Fruit fly (Drosophila melanogaster) whole organism, embryonic: ENCODE results near the gene Arfip.

Experiments used
- CG1024 ChIP-seq: fragments of 200-800 bp; sonication (Bioruptor generic); IDR thresholded peaks from 2 replicates; pipeline ENCODE4 v1.3.6; 2022; ENCODE audit warnings: missing biosample characterization, missing genetic modification characterization
- CG10274 ChIP-seq: fragments of 200-800 bp; sonication (Bioruptor generic); optimal IDR thresholded peaks from 3 replicates; lab custom pipeline; 2017; ENCODE audit warnings: missing biosample characterization, mild to moderate bottlenecking, missing genetic modification characterization
- CG10431 ChIP-seq: fragments of 200-800 bp; sonication (Bioruptor generic); optimal IDR thresholded peaks from 3 replicates; lab custom pipeline; 2018; ENCODE audit warnings: missing biosample characterization, mild to moderate bottlenecking, missing genetic modification characterization
- CG11093 ChIP-seq: fragments of 200-800 bp; sonication (Bioruptor generic); IDR thresholded peaks from 3 replicates; pipeline ENCODE4 v1.3.6; 2022; ENCODE audit warnings: missing biosample characterization, missing genetic modification characterization
- CG12155 ChIP-seq: fragments of 200-800 bp; sonication (Bioruptor generic); optimal IDR thresholded peaks from 3 replicates; lab custom pipeline; 2016; ENCODE audit warnings: missing biosample characterization, missing genetic modification characterization
- CG12299 ChIP-seq: fragments of 200-800 bp; sonication (Bioruptor generic); optimal IDR thresholded peaks from 2 replicates; lab custom pipeline; 2018; ENCODE audit warnings: missing biosample characterization, mild to moderate bottlenecking, missing genetic modification characterization
- CG12391 ChIP-seq: fragments of 200-800 bp; sonication (Bioruptor generic); optimal IDR thresholded peaks from 3 replicates; lab custom pipeline; 2018; ENCODE audit warnings: missing biosample characterization, mild to moderate bottlenecking, missing genetic modification characterization, moderate library complexity
- CG13296 ChIP-seq: fragments of 200-800 bp; sonication (Bioruptor generic); optimal IDR thresholded peaks from 3 replicates; lab custom pipeline; 2018; ENCODE audit warnings: missing biosample characterization, mild to moderate bottlenecking, missing genetic modification characterization
- CG15269 ChIP-seq: fragments of 200-800 bp; sonication (Bioruptor generic); optimal IDR thresholded peaks from 2 replicates; lab custom pipeline; 2018; ENCODE audit warnings: missing biosample characterization, mild to moderate bottlenecking, missing genetic modification characterization, moderate library complexity
- CG15696 ChIP-seq: fragments of 200-800 bp; sonication (Bioruptor generic); optimal IDR thresholded peaks from 2 replicates; lab custom pipeline; 2019; ENCODE audit warnings: missing biosample characterization, mild to moderate bottlenecking, missing genetic modification characterization, moderate library complexity
- CG16813 ChIP-seq: fragments of 200-800 bp; sonication (Bioruptor generic); IDR thresholded peaks from 3 replicates; pipeline ENCODE4 v1.3.6; 2022; ENCODE audit warnings: missing biosample characterization, missing genetic modification characterization; ENCODE audit not compliant: partially characterized antibody
- CG17912 ChIP-seq: fragments of 200-800 bp; sonication (Bioruptor generic); optimal IDR thresholded peaks from 2 replicates; lab custom pipeline; 2018; ENCODE audit warnings: missing biosample characterization, mild to moderate bottlenecking, missing genetic modification characterization
- CG18262 ChIP-seq: fragments of 200-800 bp; optimal IDR thresholded peaks from 3 replicates; lab custom pipeline; 2019; ENCODE audit warnings: missing biosample characterization, mild to moderate bottlenecking, missing genetic modification characterization, moderate library complexity
- CG2199 ChIP-seq: fragments of 200-800 bp; sonication (Bioruptor generic); IDR thresholded peaks from 3 replicates; pipeline ENCODE4 v1.3.6; 2022; ENCODE audit warnings: missing biosample characterization, missing genetic modification characterization
- CG2875 ChIP-seq: fragments of 200-800 bp; sonication (Bioruptor generic); optimal IDR thresholded peaks from 2 replicates; lab custom pipeline; 2017; ENCODE audit warnings: missing biosample characterization, mild to moderate bottlenecking, missing genetic modification characterization, missing genetic modification reagents
- CG32532 ChIP-seq: fragments of 200-800 bp; sonication (Bioruptor generic); IDR thresholded peaks from 2 replicates; pipeline ENCODE4 v1.3.6; 2022; ENCODE audit warnings: missing biosample characterization, missing genetic modification characterization
- CG3838 ChIP-seq: fragments of 200-800 bp; sonication (Bioruptor generic); optimal IDR thresholded peaks from 3 replicates; lab custom pipeline; 2016; ENCODE audit warnings: missing biosample characterization, missing genetic modification characterization
- CG6791 ChIP-seq: fragments of 200-800 bp; sonication (Bioruptor generic); IDR thresholded peaks from 3 replicates; pipeline ENCODE4 v1.3.6; 2022; ENCODE audit warnings: missing biosample characterization, missing genetic modification characterization; ENCODE audit not compliant: partially characterized antibody
- CG6854 ChIP-seq: fragments of 200-800 bp; sonication (Bioruptor generic); optimal IDR thresholded peaks from 3 replicates; lab custom pipeline; 2017; ENCODE audit warnings: missing biosample characterization, mild to moderate bottlenecking, missing genetic modification characterization
- CG9797 ChIP-seq: fragments of 200-800 bp; sonication (Bioruptor generic); optimal IDR thresholded peaks from 3 replicates; lab custom pipeline; 2018; ENCODE audit warnings: missing biosample characterization, mild to moderate bottlenecking, missing genetic modification characterization
- CG9817 ChIP-seq: fragments of 200-800 bp; sonication (Bioruptor generic); optimal IDR thresholded peaks from 2 replicates; lab custom pipeline; 2018; ENCODE audit warnings: missing biosample characterization, mild to moderate bottlenecking, missing genetic modification characterization, moderate library complexity
- Chrac-16 ChIP-seq: fragments of 200-800 bp; sonication (Bioruptor generic); optimal IDR thresholded peaks from 3 replicates; lab custom pipeline; 2016; ENCODE audit warnings: missing biosample characterization, missing genetic modification characterization
- CoRest ChIP-seq: fragments of 200-800 bp; sonication (Bioruptor generic); optimal IDR thresholded peaks from 3 replicates; lab custom pipeline; 2018; ENCODE audit warnings: missing biosample characterization, mild to moderate bottlenecking, missing genetic modification characterization, moderate library complexity
- Dad ChIP-seq: fragments of 200-800 bp; sonication (Bioruptor generic); optimal IDR thresholded peaks from 3 replicates; lab custom pipeline; 2016; ENCODE audit warnings: missing biosample characterization, missing genetic modification characterization
- Hand ChIP-seq: fragments of 200-800 bp; sonication (Bioruptor generic); optimal IDR thresholded peaks from 2 replicates; lab custom pipeline; 2017; ENCODE audit warnings: mild to moderate bottlenecking, missing biosample characterization, missing genetic modification reagents, missing genetic modification characterization
- MBD-R2 ChIP-seq: fragments of 200-800 bp; sonication (Bioruptor generic); IDR thresholded peaks from 2 replicates; pipeline ENCODE4 v1.3.6; 2022; ENCODE audit warnings: missing biosample characterization, missing genetic modification characterization
- Med ChIP-seq: fragments of 200-800 bp; sonication (Bioruptor generic); peaks from one replicate; lab custom pipeline; 2016; ENCODE audit warnings: missing biosample characterization, missing genetic modification characterization, mild to moderate bottlenecking, inconsistent platforms, moderate library complexity
- Six4 ChIP-seq: fragments of 200-800 bp; sonication (Bioruptor generic); optimal IDR thresholded peaks from 2 replicates; lab custom pipeline; 2016; ENCODE audit warnings: missing biosample characterization, missing genetic modification characterization
- Taf1 ChIP-seq: fragments of 200-800 bp; sonication (Bioruptor generic); IDR thresholded peaks from 2 replicates; pipeline ENCODE4 v1.3.6; 2022; ENCODE audit warnings: missing biosample characterization, missing genetic modification characterization
- Tbp ChIP-seq: fragments of >200 bp; optimal IDR thresholded peaks from 2 replicates; lab custom pipeline; 2018; ENCODE audit warnings: missing biosample characterization, missing genetic modification characterization
- aop ChIP-seq: fragments of 200-800 bp; sonication (Bioruptor generic); IDR thresholded peaks from 2 replicates; pipeline ENCODE4 v1.3.6; 2022; ENCODE audit warnings: missing biosample characterization, missing genetic modification characterization
- az2 ChIP-seq: fragments of 200-800 bp; sonication (Bioruptor generic); optimal IDR thresholded peaks from 3 replicates; lab custom pipeline; 2016; ENCODE audit warnings: missing biosample characterization, missing genetic modification characterization
- bbx ChIP-seq: fragments of 200-800 bp; sonication (Bioruptor generic); IDR thresholded peaks from 2 replicates; pipeline ENCODE4 v1.3.6; 2022; ENCODE audit warnings: missing biosample characterization, missing genetic modification characterization; ENCODE audit not compliant: partially characterized antibody
- cad ChIP-seq: fragments of >200 bp; optimal IDR thresholded peaks from 2 replicates; lab custom pipeline; 2017; ENCODE audit warnings: missing biosample characterization, missing genetic modification characterization
- corto ChIP-seq: fragments of 200-800 bp; sonication (Bioruptor generic); optimal IDR thresholded peaks from 2 replicates; lab custom pipeline; 2016; ENCODE audit warnings: missing biosample characterization, mild to moderate bottlenecking, missing genetic modification characterization, moderate library complexity
- crol ChIP-seq: fragments of 200-800 bp; sonication (Bioruptor generic); IDR thresholded peaks from 2 replicates; pipeline ENCODE4 v1.3.6; 2022; ENCODE audit warnings: missing biosample characterization, missing genetic modification characterization
- dan ChIP-seq: fragments of 200-800 bp; sonication (Bioruptor generic); IDR thresholded peaks from 2 replicates; pipeline ENCODE4 v1.3.6; 2022; ENCODE audit warnings: missing biosample characterization, missing genetic modification characterization
- fd102C ChIP-seq: fragments of 200-800 bp; sonication (Bioruptor generic); optimal IDR thresholded peaks from 2 replicates; lab custom pipeline; 2018; ENCODE audit warnings: missing biosample characterization, mild to moderate bottlenecking, missing genetic modification characterization, moderate library complexity
- hbn ChIP-seq: fragments of 200-800 bp; sonication (Bioruptor generic); IDR thresholded peaks from 2 replicates; pipeline ENCODE4 v1.3.6; 2022; ENCODE audit warnings: missing biosample characterization, missing genetic modification characterization; ENCODE audit not compliant: partially characterized antibody
- jing ChIP-seq: fragments of 200-800 bp; sonication (Bioruptor generic); optimal IDR thresholded peaks from 2 replicates; lab custom pipeline; 2018; ENCODE audit warnings: missing biosample characterization, mild to moderate bottlenecking, missing genetic modification characterization
- lab ChIP-seq: fragments of 200-800 bp; sonication (Bioruptor generic); optimal IDR thresholded peaks from 3 replicates; lab custom pipeline; 2017; ENCODE audit warnings: missing biosample characterization, missing genetic modification characterization, mild to moderate bottlenecking, moderate library complexity, missing genetic modification reagents
- lbe ChIP-seq: fragments of 200-800 bp; sonication (Bioruptor generic); optimal IDR thresholded peaks from 2 replicates; lab custom pipeline; 2016; ENCODE audit warnings: missing biosample characterization, mild to moderate bottlenecking, missing genetic modification characterization
- nerfin-2 ChIP-seq: fragments of 200-800 bp; sonication (Bioruptor generic); IDR thresholded peaks from 2 replicates; pipeline ENCODE4 v1.3.6; 2022; ENCODE audit warnings: missing biosample characterization, missing genetic modification characterization; ENCODE audit not compliant: partially characterized antibody
- pho ChIP-seq: fragments of 200-800 bp; sonication (Bioruptor generic); optimal IDR thresholded peaks from 2 replicates; lab custom pipeline; 2016; ENCODE audit warnings: missing biosample characterization, missing genetic modification characterization
- run ChIP-seq: fragments of 200-800 bp; sonication (Bioruptor generic); optimal IDR thresholded peaks from 3 replicates; lab custom pipeline; 2018; ENCODE audit warnings: missing biosample characterization, mild to moderate bottlenecking, missing genetic modification characterization
- sna ChIP-seq: fragments of 200-800 bp; sonication (Bioruptor generic); IDR thresholded peaks from 2 replicates; pipeline ENCODE4 v1.3.6; 2022; ENCODE audit warnings: missing biosample characterization, missing genetic modification characterization; ENCODE audit not compliant: partially characterized antibody
- toy ChIP-seq: fragments of 200-800 bp; sonication (Bioruptor generic); IDR thresholded peaks from 2 replicates; pipeline ENCODE4 v1.3.6; 2022; ENCODE audit warnings: missing biosample characterization, missing genetic modification characterization
- usp ChIP-seq: fragments of >200 bp; optimal IDR thresholded peaks from 2 replicates; lab custom pipeline; 2017; ENCODE audit warnings: missing biosample characterization, missing genetic modification characterization
- vnd ChIP-seq: fragments of 200-800 bp; sonication (Bioruptor generic); IDR thresholded peaks from 3 replicates; pipeline ENCODE4 v1.3.6; 2022; ENCODE audit warnings: missing biosample characterization, missing genetic modification characterization; ENCODE audit not compliant: partially characterized antibody
- zfh2 ChIP-seq: fragments of 200-800 bp; sonication (Bioruptor generic); optimal IDR thresholded peaks from 2 replicates; lab custom pipeline; 2016; ENCODE audit warnings: missing biosample characterization, missing genetic modification characterization

The Arfip gene

DNA sequence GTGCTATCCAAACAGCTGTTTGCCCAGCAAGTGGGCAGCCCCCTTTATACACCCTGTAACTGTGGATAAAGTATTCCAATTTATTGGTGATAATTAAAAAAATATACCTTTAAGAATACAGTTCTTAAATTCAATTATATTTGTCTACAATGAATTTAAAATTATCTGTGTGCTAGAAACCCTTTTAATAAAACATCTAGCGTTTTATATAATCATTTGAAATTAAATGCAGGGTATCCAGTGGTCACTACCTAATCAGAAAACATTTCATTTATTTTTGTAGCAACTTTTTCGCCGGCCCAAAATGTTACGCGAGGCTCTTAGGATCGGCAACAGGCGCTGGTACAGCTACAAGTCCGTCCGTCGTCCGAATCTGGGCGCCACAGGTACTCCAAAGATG is 8.3 kb downstream of the Arfip start, which contains the start of gene CG17726 (continued):
- no peak for TF ChIP-seq vnd (GFP tag; lab: Robert Waterston, UW)
- peak; percentile 92 for TF ChIP-seq Hand (GFP tag; lab: Kevin White, UChicago)
- no peak for TF ChIP-seq Tbp (GFP tag; lab: Kevin White, UChicago)
- peak; percentile 96 for TF ChIP-seq CG13296 (GFP tag; lab: Kevin White, UChicago)
- TF ChIP-seq crol (GFP tag; lab: Robert Waterston, UW), result peak; percentile 74
- peak; percentile 96 for TF ChIP-seq CG2875 (GFP tag; lab: Kevin White, UChicago)
- peak; percentile 81 for TF ChIP-seq CG10274 (GFP tag; lab: Kevin White, UChicago)
- TF ChIP-seq Taf1, result peak; percentile 94
- TF ChIP-seq CG1024 (GFP tag; lab: Robert Waterston, UW), result peak; percentile 95
- peak; percentile 95 for TF ChIP-seq CG11093 (GFP tag; lab: Robert Waterston, UW)
- peak; percentile 96 for TF ChIP-seq run (tag; lab: Kevin White, UChicago)
- TF ChIP-seq CG12155 (GFP tag; lab: Kevin White, UChicago), result peak; percentile 95
- peak; percentile 97 for TF ChIP-seq Med
- peak; percentile 98 for TF ChIP-seq CG18262 (tag; lab: Kevin White, UChicago)
- no peak for TF ChIP-seq sna (GFP tag; lab: Robert Waterston, UW)
- TF ChIP-seq Dad (GFP tag; lab: Kevin White, UChicago), result peak; percentile 84
- no peak for TF ChIP-seq nerfin-2 (GFP tag; lab: Robert Waterston, UW)
- peak; percentile 89 for TF ChIP-seq CG6854
- peak; percentile 98 for TF ChIP-seq CG15269
- no peak for TF ChIP-seq corto (GFP tag; lab: Kevin White, UChicago)
- peak; percentile 96 for TF ChIP-seq CG15696 (tag; lab: Kevin White, UChicago)
- peak; percentile 83 for TF ChIP-seq lbe
- TF ChIP-seq jing (GFP tag; lab: Kevin White, UChicago), result peak; percentile 92
- peak; percentile 99 for TF ChIP-seq CoRest (tag; lab: Kevin White, UChicago)
- peak; percentile 91 for TF ChIP-seq toy (GFP tag; lab: Robert Waterston, UW)
- TF ChIP-seq CG9797 (GFP tag; lab: Kevin White, UChicago), result peak; percentile 12
- peak; percentile 91 for TF ChIP-seq CG10431 (GFP tag; lab: Kevin White, UChicago)
- peak; percentile 85 for TF ChIP-seq CG3838 (GFP tag; lab: Kevin White, UChicago)
- no peak for TF ChIP-seq lab (GFP tag; lab: Kevin White, UChicago)
- no peak for TF ChIP-seq CG16813 (GFP tag; lab: Robert Waterston, UW)
- peak; percentile 73; the same call in 1 of the 2 replicates for TF ChIP-seq dan
- no peak for TF ChIP-seq CG6791 (GFP tag; lab: Robert Waterston, UW)
- TF ChIP-seq pho (GFP tag; lab: Kevin White, UChicago), result peak; percentile 87
- TF ChIP-seq bbx, result no peak
- TF ChIP-seq cad, result no peak
- TF ChIP-seq fd102C (GFP tag; lab: Kevin White, UChicago), result peak; percentile 91
- TF ChIP-seq MBD-R2, result peak; percentile 99
- TF ChIP-seq aop (GFP tag; lab: Robert Waterston, UW), result peak; percentile 89
- no peak for TF ChIP-seq usp (GFP tag; lab: Kevin White, UChicago)
- peak; percentile 98 for TF ChIP-seq Chrac-16 (GFP tag; lab: Kevin White, UChicago)
- TF ChIP-seq CG2199 (GFP tag; lab: Robert Waterston, UW), result peak; percentile 94
- TF ChIP-seq hbn (GFP tag; lab: Robert Waterston, UW), result no peak
- TF ChIP-seq CG9817 (tag; lab: Kevin White, UChicago), result peak; percentile 96
- peak; percentile 87 for TF ChIP-seq CG17912 (GFP tag; lab: Kevin White, UChicago)
- TF ChIP-seq CG12299, result peak; percentile 98
- peak; percentile 98 for TF ChIP-seq CG32532 (GFP tag; lab: Robert Waterston, UW)
- TF ChIP-seq CG12391 (tag; lab: Kevin White, UChicago), result peak; percentile 99
- TF ChIP-seq zfh2 (GFP tag; lab: Kevin White, UChicago), result peak; percentile 81
- peak; percentile 96 for TF ChIP-seq Six4
- peak; percentile 98 for TF ChIP-seq az2 (GFP tag; lab: Kevin White, UChicago)
